Worm (Caenorhabditis elegans) whole organism, early embryonic: Measurements from ENCODE around the gene clec-257.

Experiments used
- aly-1 ChIP-seq: sonication (generic microtip); optimal IDR thresholded peaks from 2 replicates; lab custom pipeline; 2016; ENCODE audit warnings: missing genetic modification characterization, missing compliant biosample characterization
- ama-1 ChIP-seq: fragments of 150-350 bp; optimal IDR thresholded peaks from 2 replicates; lab custom pipeline; 2014
- ceh-36 ChIP-seq: sonication (generic microtip); optimal IDR thresholded peaks from 2 replicates; lab custom pipeline; 2016; ENCODE audit warnings: missing genetic modification characterization, inconsistent platforms, missing compliant biosample characterization
- ets-7 ChIP-seq: sonication (generic microtip); optimal IDR thresholded peaks from 2 replicates; lab custom pipeline; 2016; ENCODE audit warnings: missing genotype, missing genetic modification characterization, missing compliant biosample characterization
- flt-1 ChIP-seq: fragments of 200-800 bp; sonication (Bioruptor generic); IDR thresholded peaks from 2 replicates; pipeline ENCODE4 v1.3.6; 2022; ENCODE audit warnings: missing genetic modification characterization, missing compliant biosample characterization
- hmbx-1 ChIP-seq: sonication (generic microtip); optimal IDR thresholded peaks from 2 replicates; lab custom pipeline; 2016; ENCODE audit warnings: mild to moderate bottlenecking, missing genetic modification characterization, missing compliant biosample characterization
- pes-1 ChIP-seq: fragments of 200-800 bp; sonication (Bioruptor generic); IDR thresholded peaks from 2 replicates; pipeline ENCODE4 v1.3.6; 2022; ENCODE audit warnings: missing genetic modification reagents, missing genetic modification characterization, missing compliant biosample characterization
- tbx-11 ChIP-seq: fragments of 200-800 bp; sonication (Bioruptor generic); IDR thresholded peaks from 2 replicates; pipeline ENCODE4 v1.3.6; 2022; ENCODE audit warnings: missing genetic modification characterization, missing compliant biosample characterization
- tbx-37 ChIP-seq: fragments of 200-800 bp; sonication (Bioruptor generic); conservative IDR thresholded peaks from 2 replicates; pipeline ENCODE4 v1.3.6; 2022; ENCODE audit warnings: missing genetic modification reagents, missing genetic modification characterization, missing compliant biosample characterization
- tra-4 ChIP-seq: sonication (generic microtip); optimal IDR thresholded peaks from 2 replicates; lab custom pipeline; 2017; ENCODE audit warnings: missing genetic modification characterization, missing compliant biosample characterization

DNA sequence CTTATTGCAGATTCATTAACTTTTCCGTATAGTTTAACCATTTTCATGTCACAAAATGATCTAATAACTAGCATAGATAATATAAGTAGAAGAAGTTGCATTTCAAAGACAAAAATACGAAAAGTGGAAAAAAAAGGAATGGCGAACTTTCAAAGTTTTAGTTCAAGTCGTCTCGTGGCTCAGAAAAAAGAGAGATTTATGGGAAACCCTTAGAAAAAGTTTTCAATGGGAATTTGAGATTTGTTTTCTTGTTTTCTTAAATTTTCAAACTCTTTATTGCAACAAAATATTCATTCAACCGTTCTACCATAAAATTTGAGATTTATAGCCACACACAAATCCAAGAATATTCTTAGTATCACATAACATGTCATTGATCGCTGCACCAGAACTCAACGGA lies 30.8 kb upstream of the clec-257 start, which contains the start of gene clec-250:
- TF ChIP-seq ceh-36 (tag; lab: Kevin White, UChicago) (no peak), hmbx-1 (tag; lab: Kevin White, UChicago) (no peak), ama-1 (lab: Kevin White, UChicago) (no peak), tbx-37 (GFP tag; lab: Robert Waterston, UW) (no peak), tra-4 (no peak), pes-1 (no peak), tbx-11 (GFP tag; lab: Robert Waterston, UW) (no peak), ets-7 (tag; lab: Kevin White, UChicago) (no peak), aly-1 (no peak), flt-1 (no peak)
